Worm (Caenorhabditis elegans) whole organism, L4/young adult: ENCODE measurements around the gene F53H4.6.

Experiments used
- W03F9.2 ChIP-seq: fragments of 150-350 bp; optimal IDR thresholded peaks from 2 replicates; lab custom pipeline; 2014; ENCODE audit warnings: missing biosample characterization, missing genetic modification characterization
- dao-5 ChIP-seq: sonication (generic microtip); optimal IDR thresholded peaks from 2 replicates; lab custom pipeline; 2016; ENCODE audit warnings: missing genotype, missing genetic modification characterization, moderate library complexity, missing compliant biosample characterization
- him-1 ChIP-seq: sonication (generic microtip); optimal IDR thresholded peaks from 2 replicates; lab custom pipeline; 2016; ENCODE audit warnings: missing genotype, missing genetic modification reagents, missing genetic modification characterization, missing compliant biosample characterization

- no peak for TF ChIP-seq him-1 (tag; lab: Kevin White, UChicago)
- no peak for TF ChIP-seq dao-5 (tag; lab: Kevin White, UChicago)
- TF ChIP-seq W03F9.2 (tag; lab: Kevin White, UChicago) = no peak
These were observed 24.1 kb upstream of the F53H4.6 start for ce11 chrX:15884478-15884877.
